Worm (Caenorhabditis elegans): ENCODE measurements around the gene Y26E6A.3.

- TF ChIP-seq nhr-12 (tag; optimal IDR thresholded peaks at IDR 0.05) (no peak), ceh-39 (tag; optimal IDR thresholded peaks at IDR 0.05) (no peak), mls-2 (tag; optimal IDR thresholded peaks at IDR 0.05) (no peak), nhr-237 (tag; optimal IDR thresholded peaks at IDR 0.05) (peak; percentile 31), pha-4 (tag; optimal IDR thresholded peaks at IDR 0.05) (no peak), nhr-28 (tag; optimal IDR thresholded peaks at IDR 0.05) (no peak), blmp-1 (tag; optimal IDR thresholded peaks at IDR 0.05) (no peak), snpc-4 (tag; optimal IDR thresholded peaks at IDR 0.05) (no peak), ham-2 (GFP tag; optimal IDR thresholded peaks at IDR 0.05) (no peak)
Measured at ce11 chrX:13920374-13920986, 10.7 kb upstream of the Y26E6A.3 start.
